Fruit fly (Drosophila melanogaster) whole organism, embryonic: ENCODE results near the gene CG42656.

ENCODE experiments used
- CG11247 ChIP-seq: fragments of 200-800 bp; sonication (Bioruptor generic); IDR thresholded peaks from 2 replicates; pipeline ENCODE4 v1.3.6; 2022; ENCODE audit warnings: missing biosample characterization, missing genetic modification characterization
- CG11696 ChIP-seq: fragments of 200-800 bp; sonication (Bioruptor generic); IDR thresholded peaks from 2 replicates; pipeline ENCODE4 v1.3.6; 2022; ENCODE audit warnings: missing biosample characterization, missing genetic modification characterization
- CG14050 ChIP-seq: fragments of 200-800 bp; sonication (Bioruptor generic); IDR thresholded peaks from 3 replicates; pipeline ENCODE4 v1.3.6; 2022; ENCODE audit warnings: missing biosample characterization, missing genetic modification characterization
- CTCF ChIP-seq: fragments of 200-800 bp; sonication (Bioruptor generic); optimal IDR thresholded peaks from 2 replicates; lab custom pipeline; 2017; ENCODE audit warnings: missing biosample characterization, mild to moderate bottlenecking, missing genetic modification characterization, moderate library complexity
- HmgZ ChIP-seq: fragments of 200-800 bp; sonication (Bioruptor generic); optimal IDR thresholded peaks from 2 replicates; lab custom pipeline; 2018; ENCODE audit warnings: missing biosample characterization, mild to moderate bottlenecking, missing genetic modification characterization
- Trl ChIP-seq, 3 experiments: fragments of >200 bp in 2 of 3; fragments of 200-800 bp in 1 of 3; sonication (Bioruptor generic) in 1 of 3; optimal IDR thresholded peaks; 2 replicates in 1 of 3; 3 replicates in 2 of 3; lab custom pipeline; 2016 to 2017; ENCODE audit warnings: missing biosample characterization in 1 of 3, missing genetic modification characterization in 1 of 3
- dati ChIP-seq: fragments of 200-800 bp; sonication (Bioruptor generic); IDR thresholded peaks from 2 replicates; pipeline ENCODE4 v1.3.6; 2022; ENCODE audit warnings: missing biosample characterization, missing genetic modification characterization
- emc ChIP-seq: fragments of 200-800 bp; sonication (Bioruptor generic); optimal IDR thresholded peaks from 2 replicates; lab custom pipeline; 2016; ENCODE audit warnings: missing biosample characterization, missing genetic modification characterization
- gfzf ChIP-seq: fragments of 200-800 bp; sonication (Bioruptor generic); optimal IDR thresholded peaks from 2 replicates; lab custom pipeline; 2016; ENCODE audit warnings: missing biosample characterization, mild to moderate bottlenecking, missing genetic modification characterization, moderate library complexity
- her ChIP-seq: fragments of 200-800 bp; sonication (Bioruptor generic); optimal IDR thresholded peaks from 2 replicates; lab custom pipeline; 2016; ENCODE audit warnings: missing biosample characterization, missing genetic modification characterization
- tgo ChIP-seq: fragments of 200-800 bp; sonication (Bioruptor generic); IDR thresholded peaks from 3 replicates; pipeline ENCODE4 v1.3.6; 2022; ENCODE audit warnings: missing biosample characterization, missing genetic modification characterization
- tup ChIP-seq: fragments of 200-800 bp; sonication (Bioruptor generic); optimal IDR thresholded peaks from 2 replicates; lab custom pipeline; 2016; ENCODE audit warnings: missing biosample characterization, mild to moderate bottlenecking, missing genetic modification characterization, moderate library complexity
- z ChIP-seq: fragments of 200-800 bp; sonication (Bioruptor generic); IDR thresholded peaks from 3 replicates; pipeline ENCODE4 v1.3.6; 2022; ENCODE audit warnings: missing biosample characterization, missing genetic modification characterization

DNA sequence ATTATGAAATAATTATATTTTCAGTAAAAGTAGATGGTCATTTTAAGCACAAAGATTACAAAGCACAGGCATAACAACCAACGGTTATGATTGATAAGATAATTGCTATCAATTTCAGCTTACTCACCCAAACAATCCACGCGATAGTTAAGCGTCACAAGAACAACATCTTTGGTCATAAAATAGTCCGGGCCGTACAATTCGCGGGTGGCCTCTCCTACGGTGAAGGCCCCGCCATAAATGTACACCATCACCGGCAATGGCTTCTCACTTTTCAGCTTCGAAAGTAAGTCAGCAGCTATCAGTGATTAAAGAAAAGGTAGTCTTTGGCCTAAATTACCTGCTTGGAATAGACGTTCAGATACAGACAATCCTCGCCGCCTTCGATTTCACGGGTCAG is 42.5 kb upstream of the CG42656 start:
- no peak for TF ChIP-seq CG11696 (GFP tag; lab: Robert Waterston, UW)
- no peak for TF ChIP-seq emc
- TF ChIP-seq CTCF (GFP tag; lab: Kevin White, UChicago) = no peak
- TF ChIP-seq Trl (optimal IDR thresholded peaks at IDR 0.05; lab: Kevin White, UChicago) = no peak
- TF ChIP-seq Trl (GFP tag; optimal IDR thresholded peaks at IDR 0.05; lab: Kevin White, UChicago) = no peak
- TF ChIP-seq CG11247 (GFP tag; lab: Robert Waterston, UW) = no peak
- TF ChIP-seq gfzf = no peak
- TF ChIP-seq HmgZ (tag; lab: Kevin White, UChicago) = no peak
- no peak for TF ChIP-seq CG14050 (GFP tag; lab: Robert Waterston, UW)
- TF ChIP-seq her = no peak
- no peak for TF ChIP-seq tup (GFP tag; lab: Kevin White, UChicago)
- no peak for TF ChIP-seq tgo (GFP tag; lab: Robert Waterston, UW)
- TF ChIP-seq dati = no peak
- TF ChIP-seq z (GFP tag; lab: Robert Waterston, UW) = no peak
